Worm (Caenorhabditis elegans): ENCODE results near the gene nrde-1.
A peak's percentile ranks its signal among the peaks of the same experiment; 100 is the strongest.

The nrde-1 gene

ce11 chrIII:3713163-3713562 lies at the start of gene nrde-1:
Gene nrde-1, plus strand, starts transcription at chrIII:3713463.
- TF ChIP-seq lin-15B (tag; optimal IDR thresholded peaks at IDR 0.05) (no peak), ceh-28 (tag; optimal IDR thresholded peaks at IDR 0.05) (no peak), nhr-28 (tag; optimal IDR thresholded peaks at IDR 0.05) (no peak), mdl-1 (tag; optimal IDR thresholded peaks at IDR 0.05) (no peak), ztf-11 (tag; optimal IDR thresholded peaks at IDR 0.05) (no peak), fkh-10 (GFP tag; optimal IDR thresholded peaks at IDR 0.05) (no peak), nhr-77 (tag; optimal IDR thresholded peaks at IDR 0.05) (no peak), ZK546.5 (tag; optimal IDR thresholded peaks at IDR 0.05) (no peak), daf-12 (tag; optimal IDR thresholded peaks at IDR 0.05) (no peak), tbx-2 (tag; optimal IDR thresholded peaks at IDR 0.05) (no peak), mml-1 (tag; optimal IDR thresholded peaks at IDR 0.05) (no peak), egl-27 (tag; optimal IDR thresholded peaks at IDR 0.05) (no peak), aly-2 (tag; optimal IDR thresholded peaks at IDR 0.05) (no peak), nhr-237 (tag; optimal IDR thresholded peaks at IDR 0.05) (no peak), elt-1 (tag; optimal IDR thresholded peaks at IDR 0.05) (no peak)

- no peak for TF ChIP-seq eor-1 (tag; optimal IDR thresholded peaks at IDR 0.05)
- no peak for TF ChIP-seq ceh-28 (tag; optimal IDR thresholded peaks at IDR 0.05)
- no peak for TF ChIP-seq mml-1 (tag; optimal IDR thresholded peaks at IDR 0.05)
- TF ChIP-seq unc-39 (tag; optimal IDR thresholded peaks at IDR 0.05) = no peak
- TF ChIP-seq nfya-1 (tag; optimal IDR thresholded peaks at IDR 0.05; ENCODE audit: insufficient read depth) = peak; percentile 43
- TF ChIP-seq unc-62 (GFP tag; optimal IDR thresholded peaks at IDR 0.05) = no peak
- TF ChIP-seq nhr-11 (tag; optimal IDR thresholded peaks at IDR 0.05) = no peak
- TF ChIP-seq lin-39 (tag; optimal IDR thresholded peaks at IDR 0.05) = peak; percentile 45
- TF ChIP-seq fos-1 (tag; optimal IDR thresholded peaks at IDR 0.05) = no peak
- no peak for TF ChIP-seq lin-15B (tag; optimal IDR thresholded peaks at IDR 0.05)
- no peak for TF ChIP-seq ama-1 (optimal IDR thresholded peaks at IDR 0.05)
- TF ChIP-seq pha-4 (tag; optimal IDR thresholded peaks at IDR 0.05) = peak; percentile 63
- TF ChIP-seq nhr-23 (tag; optimal IDR thresholded peaks at IDR 0.05) = no peak
- TF ChIP-seq nhr-237 (tag; optimal IDR thresholded peaks at IDR 0.05) = no peak
- peak; percentile 15 for TF ChIP-seq elt-2 (tag; optimal IDR thresholded peaks at IDR 0.05)
- no peak for TF ChIP-seq elt-3 (tag; optimal IDR thresholded peaks at IDR 0.05)
- no peak for TF ChIP-seq nhr-43 (tag; optimal IDR thresholded peaks at IDR 0.05; ENCODE audit: poor library complexity, severe bottlenecking)
- TF ChIP-seq nhr-76 (tag; optimal IDR thresholded peaks at IDR 0.05) = no peak
- peak; percentile 88 for TF ChIP-seq hmg-11 (tag; optimal IDR thresholded peaks at IDR 0.05)
- TF ChIP-seq fkh-2 (tag; optimal IDR thresholded peaks at IDR 0.05) = no peak
- TF ChIP-seq ztf-4 (tag; optimal IDR thresholded peaks at IDR 0.05) = no peak
These were observed 49.0 kb upstream of the nrde-1 start, which contains the start of gene C46F11.4 for ce11 chrIII:3664224-3664623. Gene C46F11.4, minus strand, starts transcription at chrIII:3664304.

ce11 chrIII:3670336-3670735 lies 42.9 kb upstream of the nrde-1 start, which contains the start of gene C46F11.6:
Gene C46F11.6, minus strand, starts transcription at chrIII:3670436.
- no peak for TF ChIP-seq ama-1 (optimal IDR thresholded peaks at IDR 0.05)
- no peak for TF ChIP-seq egl-5 (tag; optimal IDR thresholded peaks at IDR 0.05)
- no peak for TF ChIP-seq zag-1 (tag; optimal IDR thresholded peaks at IDR 0.05)
- TF ChIP-seq nhr-43 (tag; optimal IDR thresholded peaks at IDR 0.05; ENCODE audit: poor library complexity, severe bottlenecking) = no peak
- no peak for TF ChIP-seq lin-15B (tag; optimal IDR thresholded peaks at IDR 0.05)
- TF ChIP-seq fkh-10 (GFP tag; optimal IDR thresholded peaks at IDR 0.05) = no peak
- TF ChIP-seq nhr-67 (tag; optimal IDR thresholded peaks at IDR 0.05) = no peak
- no peak for TF ChIP-seq elt-3 (tag; optimal IDR thresholded peaks at IDR 0.05)
- TF ChIP-seq sea-2 (GFP tag; optimal IDR thresholded peaks at IDR 0.05) = no peak
- no peak for TF ChIP-seq lsy-12 (tag; optimal IDR thresholded peaks at IDR 0.05)

ce11 chrIII:3670984-3671383 lies 42.3 kb upstream of the nrde-1 start:
- TF ChIP-seq fkh-10 (GFP tag; optimal IDR thresholded peaks at IDR 0.05) (no peak), pha-4 (tag; optimal IDR thresholded peaks at IDR 0.05) (peak; percentile 62), nfya-1 (tag; optimal IDR thresholded peaks at IDR 0.05; ENCODE audit: insufficient read depth) (peak; percentile 27), hmg-11 (tag; optimal IDR thresholded peaks at IDR 0.05) (peak; percentile 12)

Measured in whole organism, L3 larva.